Fruit fly (Drosophila melanogaster): ENCODE data around the gene Edg84A.

Gene Edg84A

DNA sequence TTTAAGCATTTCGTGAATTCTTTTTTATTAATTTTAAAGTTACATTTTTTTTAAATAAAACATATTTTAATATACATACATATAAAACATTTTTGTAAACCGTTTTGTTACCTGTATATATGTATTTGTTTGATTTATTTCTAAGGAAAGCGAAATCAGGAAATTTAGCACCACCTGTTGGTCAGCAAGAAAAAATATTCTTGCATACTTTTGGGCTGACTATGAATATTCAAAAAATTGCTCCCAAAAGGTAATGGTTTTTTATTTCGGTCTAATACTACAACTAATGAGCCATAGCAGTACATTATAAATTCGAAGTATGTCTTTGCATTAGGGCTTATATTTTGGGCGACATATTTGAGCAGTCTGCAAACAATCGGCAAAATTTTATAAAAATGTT, 574 bp upstream of the Edg84A start:
- TF ChIP-seq OdsH (GFP tag; optimal IDR thresholded peaks at IDR 0.05) (no peak), foxo (GFP tag; optimal IDR thresholded peaks at IDR 0.05) (no peak), Vsx2 (GFP tag; optimal IDR thresholded peaks at IDR 0.05; ENCODE audit: partially characterized antibody) (no peak), usp (GFP tag; optimal IDR thresholded peaks at IDR 0.05) (no peak), Myc (optimal IDR thresholded peaks at IDR 0.05) (peak; percentile 15)

DNA sequence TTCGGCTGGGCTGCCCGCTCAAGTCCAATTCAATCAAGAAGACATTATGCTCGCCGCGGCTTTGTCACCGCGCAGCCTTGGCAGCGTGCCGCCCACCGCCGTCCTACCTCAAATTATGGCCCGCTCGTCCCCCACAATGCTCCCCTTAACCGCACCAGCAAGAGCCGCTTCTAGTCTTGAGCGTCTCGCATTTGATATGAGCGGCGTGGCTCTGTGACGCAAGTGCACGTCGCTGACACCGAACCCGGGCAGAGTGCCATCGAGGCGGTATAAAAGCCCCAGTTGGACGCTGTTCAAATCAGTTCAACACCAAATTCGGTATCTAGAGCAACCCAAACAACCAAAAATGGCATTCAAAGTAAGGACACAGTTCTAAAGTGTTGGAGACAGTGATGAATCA, 2.2 kb downstream of the Edg84A start, which contains the start of gene Ccp84Ag:
Gene Ccp84Ag, plus strand, starts transcription at position 301 of the 400 bp plus-strand sequence.
- TF ChIP-seq dl (GFP tag; optimal IDR thresholded peaks at IDR 0.05; ENCODE audit: insufficient read depth in 1 of 2, partially characterized antibody in 2 of 2): no peak
- no peak for TF ChIP-seq jim (GFP tag; optimal IDR thresholded peaks at IDR 0.05)
- TF ChIP-seq HLH106 (tag; optimal IDR thresholded peaks at IDR 0.05): no peak
- TF ChIP-seq Rel (GFP tag; optimal IDR thresholded peaks at IDR 0.05): no peak
- no peak for TF ChIP-seq Rel (tag; optimal IDR thresholded peaks at IDR 0.05)
- TF ChIP-seq pan (optimal IDR thresholded peaks at IDR 0.05): no peak

DNA sequence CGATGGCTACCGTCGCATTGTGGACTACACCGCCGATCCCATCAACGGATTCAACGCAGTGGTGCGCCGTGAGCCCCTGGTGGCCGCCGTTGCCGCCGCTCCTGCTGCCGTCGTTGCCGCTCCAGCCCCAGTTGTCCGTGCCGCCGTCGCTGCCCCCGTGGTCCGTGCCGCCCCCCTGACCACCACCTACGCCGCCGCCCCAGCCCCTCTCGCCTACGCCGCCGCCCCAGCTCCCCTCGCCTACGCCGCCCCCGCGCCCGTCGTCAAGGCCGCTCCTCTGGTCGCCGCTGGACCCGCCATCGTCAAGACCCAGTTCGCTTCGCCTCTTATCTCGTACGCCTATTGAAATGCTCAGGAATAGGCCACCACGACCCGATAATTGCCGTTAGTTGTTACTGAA, 3.0 kb downstream of the Edg84A start:
- TF ChIP-seq h (GFP tag; optimal IDR thresholded peaks at IDR 0.05) (no peak), Dfd (GFP tag; optimal IDR thresholded peaks at IDR 0.05) (peak; percentile 85)

dm6 chr3R:6688160-6688559, 3.9 kb downstream of the Edg84A start:
- no peak for TF ChIP-seq Dfd (GFP tag; optimal IDR thresholded peaks at IDR 0.05)
- TF ChIP-seq sv (GFP tag; optimal IDR thresholded peaks at IDR 0.05): no peak
- no peak for TF ChIP-seq OdsH (GFP tag; optimal IDR thresholded peaks at IDR 0.05)
- no peak for TF ChIP-seq Hnf4 (GFP tag; optimal IDR thresholded peaks at IDR 0.05)
- TF ChIP-seq br (GFP tag; optimal IDR thresholded peaks at IDR 0.05): no peak
- no peak for TF ChIP-seq dmrt93B (GFP tag; optimal IDR thresholded peaks at IDR 0.05)

DNA sequence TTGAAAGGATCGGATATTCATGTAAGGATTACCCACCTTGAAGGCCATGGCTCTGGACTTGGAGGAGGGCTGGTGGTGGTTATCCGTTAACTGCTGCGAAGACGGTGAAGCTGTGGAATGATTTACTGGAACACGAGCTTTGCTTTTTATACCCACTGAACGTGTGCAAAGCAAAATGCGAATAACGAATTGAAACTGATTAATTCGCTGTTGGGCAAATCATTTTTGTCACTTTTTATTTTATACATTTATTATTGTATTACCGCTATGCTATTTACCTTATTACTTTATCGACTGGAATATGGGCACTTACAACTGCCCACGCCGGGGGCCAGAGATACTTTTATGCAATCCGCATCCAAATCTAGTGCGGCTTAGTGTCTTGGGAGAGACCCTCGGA, 5.9 kb downstream of the Edg84A start, which contains the start of gene Ccp84Af:
Gene Ccp84Af, minus strand, starts transcription at position 101 of the 400 bp plus-strand sequence.
- TF ChIP-seq N (GFP tag; optimal IDR thresholded peaks at IDR 0.05) (no peak), ey (GFP tag; optimal IDR thresholded peaks at IDR 0.05) (no peak), Hr83 (GFP tag; optimal IDR thresholded peaks at IDR 0.05; ENCODE audit: poor library complexity, severe bottlenecking) (no peak), dl (GFP tag; optimal IDR thresholded peaks at IDR 0.05; ENCODE audit: insufficient read depth in 1 of 2, partially characterized antibody in 2 of 2) (no peak), Myc (optimal IDR thresholded peaks at IDR 0.05) (no peak), Dif (GFP tag; optimal IDR thresholded peaks at IDR 0.05; ENCODE audit: partially characterized antibody) (no peak), br (GFP tag; optimal IDR thresholded peaks at IDR 0.05) (no peak), Vsx2 (GFP tag; optimal IDR thresholded peaks at IDR 0.05; ENCODE audit: partially characterized antibody) (no peak), GATAd (GFP tag; optimal IDR thresholded peaks at IDR 0.05) (no peak), Abd-B (GFP tag; optimal IDR thresholded peaks at IDR 0.05) (no peak), CG9705 (GFP tag; optimal IDR thresholded peaks at IDR 0.05) (no peak)

DNA sequence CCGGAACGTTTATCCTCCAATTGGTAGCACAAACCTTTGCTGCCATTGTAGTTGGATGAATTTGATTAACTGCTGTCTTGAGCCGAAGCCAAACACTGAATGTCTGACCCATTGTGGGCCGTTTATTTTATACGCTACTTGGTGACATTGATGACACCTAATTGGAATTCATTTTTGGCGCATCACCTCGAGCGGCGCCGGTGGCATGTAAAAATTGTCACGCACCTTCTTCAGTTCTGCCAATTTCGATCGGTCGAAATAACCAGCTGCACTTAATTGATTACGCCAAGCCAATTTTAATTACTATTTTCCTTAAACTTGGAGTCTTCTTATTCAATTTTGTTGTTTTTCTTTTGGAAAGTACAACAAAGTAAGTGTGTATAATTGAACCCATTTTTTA, 7.4 kb downstream of the Edg84A start, which contains the start of gene Ccp84Ae:
Gene Ccp84Ae, minus strand, starts transcription at position 101 of the 400 bp plus-strand sequence.
- no peak for TF ChIP-seq h (GFP tag; optimal IDR thresholded peaks at IDR 0.05)
- no peak for TF ChIP-seq Abd-B (GFP tag; optimal IDR thresholded peaks at IDR 0.05)
- TF ChIP-seq sage (GFP tag; optimal IDR thresholded peaks at IDR 0.05): no peak
- TF ChIP-seq Hr83 (GFP tag; optimal IDR thresholded peaks at IDR 0.05; ENCODE audit: poor library complexity, severe bottlenecking): no peak
- no peak for TF ChIP-seq N (GFP tag; optimal IDR thresholded peaks at IDR 0.05)
- no peak for TF ChIP-seq brk (GFP tag; optimal IDR thresholded peaks at IDR 0.05)
- TF ChIP-seq psq (GFP tag; optimal IDR thresholded peaks at IDR 0.05): no peak
- no peak for TF ChIP-seq br (GFP tag; optimal IDR thresholded peaks at IDR 0.05)
- TF ChIP-seq tai (GFP tag; optimal IDR thresholded peaks at IDR 0.05): no peak
- TF ChIP-seq dsf (GFP tag; optimal IDR thresholded peaks at IDR 0.05; ENCODE audit: borderline replicate concordance): no peak
- TF ChIP-seq Sp1 (GFP tag; optimal IDR thresholded peaks at IDR 0.05): no peak

All from whole organism, wandering third instar larva.